Worm (Caenorhabditis elegans) whole organism, L3 larva: ENCODE data around the gene let-858.

Source experiments
- daf-12 ChIP-seq: fragments of 150-350 bp; optimal IDR thresholded peaks from 2 replicates; lab custom pipeline; 2014; ENCODE audit warnings: missing biosample characterization, missing genetic modification reagents, missing genetic modification characterization
- egl-27 ChIP-seq: sonication (generic microtip); optimal IDR thresholded peaks from 4 replicates; lab custom pipeline; 2017; ENCODE audit warnings: missing biosample characterization, missing genetic modification reagents, missing genetic modification characterization
- fkh-10 ChIP-seq: sonication (generic microtip); optimal IDR thresholded peaks from 2 replicates; lab custom pipeline; 2017; ENCODE audit warnings: missing biosample characterization, missing genetic modification reagents, missing genetic modification characterization
- fkh-2 ChIP-seq: fragments of 150-350 bp; optimal IDR thresholded peaks from 2 replicates; lab custom pipeline; 2014; ENCODE audit warnings: missing biosample characterization, missing genetic modification reagents, missing genetic modification characterization
- nfya-1 ChIP-seq: sonication (generic microtip); optimal IDR thresholded peaks from 2 replicates; lab custom pipeline; 2017; ENCODE audit warnings: missing genetic modification characterization, mild to moderate bottlenecking, missing compliant biosample characterization, antibody characterized with exemption, moderate library complexity; ENCODE audit not compliant: insufficient read depth
- nhr-12 ChIP-seq: fragments of 150-350 bp; optimal IDR thresholded peaks from 2 replicates; lab custom pipeline; 2014; ENCODE audit warnings: missing biosample characterization, missing genetic modification characterization
- nhr-23 ChIP-seq: fragments of 150-350 bp; optimal IDR thresholded peaks from 2 replicates; lab custom pipeline; 2014; ENCODE audit warnings: missing biosample characterization, missing genetic modification reagents, missing genetic modification characterization
- nhr-67 ChIP-seq: fragments of 150-350 bp; optimal IDR thresholded peaks from 2 replicates; lab custom pipeline; 2014; ENCODE audit warnings: missing biosample characterization, missing genetic modification characterization
- pha-4 ChIP-seq: fragments of 150-350 bp; optimal IDR thresholded peaks from 2 replicates; lab custom pipeline; 2014; ENCODE audit warnings: missing biosample characterization, missing genetic modification reagents, missing genetic modification characterization
- pqm-1 ChIP-seq: fragments of 150-350 bp; optimal IDR thresholded peaks from 2 replicates; lab custom pipeline; 2017; ENCODE audit warnings: missing biosample characterization, missing genetic modification characterization, inconsistent platforms
- snpc-4 ChIP-seq: fragments of 150-350 bp; optimal IDR thresholded peaks from 2 replicates; lab custom pipeline; 2014; ENCODE audit warnings: missing biosample characterization, missing genetic modification characterization
- zag-1 ChIP-seq: fragments of 150-350 bp; optimal IDR thresholded peaks from 2 replicates; lab custom pipeline; 2014; ENCODE audit warnings: missing biosample characterization, missing genetic modification characterization

ce11 chrII:10999109-10999508, 23.1 kb upstream of the let-858 start:
- TF ChIP-seq egl-27 (tag; lab: Kevin White, UChicago) (no peak), pqm-1 (tag; lab: Kevin White, UChicago) (no peak), daf-12 (tag; lab: Kevin White, UChicago) (no peak), snpc-4 (tag; lab: Kevin White, UChicago) (no peak), fkh-2 (no peak), fkh-10 (GFP tag; lab: Kevin White, UChicago) (no peak), nhr-23 (tag; lab: Kevin White, UChicago) (no peak), zag-1 (tag; lab: Kevin White, UChicago) (no peak), nfya-1 (tag; lab: Kevin White, UChicago) (no peak), nhr-67 (tag; lab: Kevin White, UChicago) (no peak), nhr-12 (tag; lab: Kevin White, UChicago) (no peak), pha-4 (tag; lab: Kevin White, UChicago) (no peak)
